Fruit fly (Drosophila melanogaster) whole organism, embryonic: ENCODE results near the gene mRRF1.

Experiments used
- Adf1 ChIP-seq: fragments of 200-800 bp; sonication (Bioruptor generic); IDR thresholded peaks from 2 replicates; pipeline ENCODE4 v1.3.6; 2022; ENCODE audit warnings: missing biosample characterization, missing genetic modification characterization
- Antp ChIP-seq: fragments of 200-800 bp; sonication (Bioruptor generic); optimal IDR thresholded peaks from 3 replicates; lab custom pipeline; 2016; ENCODE audit warnings: missing biosample characterization, missing genetic modification characterization
- BEAF-32 ChIP-seq: fragments of 200-800 bp; sonication (Bioruptor generic); optimal IDR thresholded peaks from 3 replicates; lab custom pipeline; 2017; ENCODE audit warnings: missing biosample characterization, missing genetic modification characterization, mild to moderate bottlenecking, moderate library complexity, missing genetic modification reagents
- CG10321 ChIP-seq: fragments of 200-800 bp; sonication (Bioruptor generic); IDR thresholded peaks from 2 replicates; pipeline ENCODE4 v1.3.6; 2022; ENCODE audit warnings: missing biosample characterization, missing genetic modification characterization
- CG11247 ChIP-seq: fragments of 200-800 bp; sonication (Bioruptor generic); IDR thresholded peaks from 2 replicates; pipeline ENCODE4 v1.3.6; 2022; ENCODE audit warnings: missing biosample characterization, missing genetic modification characterization
- CG12391 ChIP-seq: fragments of 200-800 bp; sonication (Bioruptor generic); optimal IDR thresholded peaks from 3 replicates; lab custom pipeline; 2018; ENCODE audit warnings: missing biosample characterization, mild to moderate bottlenecking, missing genetic modification characterization, moderate library complexity
- CG12744 ChIP-seq: fragments of 200-800 bp; sonication (Bioruptor generic); optimal IDR thresholded peaks from 2 replicates; lab custom pipeline; 2016; ENCODE audit warnings: missing biosample characterization, missing genetic modification characterization
- CG13287 ChIP-seq: fragments of 200-800 bp; sonication (Bioruptor generic); IDR thresholded peaks from 2 replicates; pipeline ENCODE4 v1.3.6; 2022; ENCODE audit warnings: missing biosample characterization, missing genetic modification characterization; ENCODE audit not compliant: partially characterized antibody
- CG13624 ChIP-seq: fragments of 200-800 bp; sonication (Bioruptor generic); optimal IDR thresholded peaks from 2 replicates; lab custom pipeline; 2016; ENCODE audit warnings: missing biosample characterization, missing genetic modification characterization
- CG14667 ChIP-seq: fragments of 200-800 bp; sonication (Bioruptor generic); IDR thresholded peaks from 2 replicates; pipeline ENCODE4 v1.3.6; 2022; ENCODE audit warnings: missing biosample characterization, missing genetic modification characterization
- CG15479 ChIP-seq: fragments of 200-800 bp; sonication (Bioruptor generic); optimal IDR thresholded peaks from 3 replicates; lab custom pipeline; 2019; ENCODE audit warnings: missing biosample characterization, mild to moderate bottlenecking, missing genetic modification characterization, moderate library complexity
- CG16863 ChIP-seq: fragments of 200-800 bp; sonication (Bioruptor generic); optimal IDR thresholded peaks from 3 replicates; lab custom pipeline; 2016; ENCODE audit warnings: missing biosample characterization, missing genetic modification characterization
- CG17361 ChIP-seq: fragments of 200-800 bp; sonication (Bioruptor generic); IDR thresholded peaks from 3 replicates; pipeline ENCODE4 v1.3.6; 2022; ENCODE audit warnings: missing biosample characterization, missing genetic modification characterization
- CG17829 ChIP-seq: fragments of 200-800 bp; optimal IDR thresholded peaks from 2 replicates; lab custom pipeline; 2019; ENCODE audit warnings: missing biosample characterization, mild to moderate bottlenecking, missing genetic modification characterization, moderate library complexity
- CG18011 ChIP-seq: fragments of 200-800 bp; sonication (Bioruptor generic); optimal IDR thresholded peaks from 2 replicates; lab custom pipeline; 2017; ENCODE audit warnings: missing biosample characterization, missing genetic modification characterization, mild to moderate bottlenecking, moderate library complexity, missing genotype
- CG2712 ChIP-seq: fragments of 200-800 bp; optimal IDR thresholded peaks from 3 replicates; lab custom pipeline; 2019; ENCODE audit warnings: missing biosample characterization, mild to moderate bottlenecking, missing genetic modification characterization, moderate library complexity
- CG32772 ChIP-seq: fragments of 200-800 bp; sonication (Bioruptor generic); IDR thresholded peaks from 2 replicates; pipeline ENCODE4 v1.3.6; 2022; ENCODE audit warnings: missing biosample characterization, missing genetic modification characterization
- CG3847 ChIP-seq: fragments of 200-800 bp; sonication (Bioruptor generic); IDR thresholded peaks from 2 replicates; pipeline ENCODE4 v1.3.6; 2022; ENCODE audit warnings: missing biosample characterization, missing genetic modification characterization
- CG4360 ChIP-seq: fragments of 200-800 bp; sonication (Bioruptor generic); IDR thresholded peaks from 2 replicates; pipeline ENCODE4 v1.3.6; 2022; ENCODE audit warnings: missing biosample characterization, missing genetic modification characterization
- CG4617 ChIP-seq: fragments of 200-800 bp; sonication (Bioruptor generic); optimal IDR thresholded peaks from 3 replicates; lab custom pipeline; 2016; ENCODE audit warnings: missing biosample characterization, missing genetic modification characterization, borderline replicate concordance
- CG5953 ChIP-seq: fragments of 200-800 bp; sonication (Bioruptor generic); IDR thresholded peaks from 2 replicates; pipeline ENCODE4 v1.3.6; 2022; ENCODE audit warnings: missing biosample characterization, missing genetic modification characterization
- CG7928 ChIP-seq: fragments of 200-800 bp; sonication (Bioruptor generic); optimal IDR thresholded peaks from 2 replicates; lab custom pipeline; 2017; ENCODE audit warnings: missing biosample characterization, mild to moderate bottlenecking, missing genetic modification characterization
- Dbx ChIP-seq: fragments of 200-800 bp; sonication (Bioruptor generic); IDR thresholded peaks from 3 replicates; pipeline ENCODE4 v1.3.6; 2022; ENCODE audit warnings: missing biosample characterization, missing genetic modification characterization
- Dp ChIP-seq: fragments of 200-800 bp; sonication (Bioruptor generic); optimal IDR thresholded peaks from 2 replicates; lab custom pipeline; 2018; ENCODE audit warnings: missing biosample characterization, mild to moderate bottlenecking, missing genetic modification characterization, moderate library complexity
- Eip74EF ChIP-seq, 2 experiments: fragments of 200-800 bp in 1 of 2; fragments of >200 bp in 1 of 2; sonication (Bioruptor generic) in 1 of 2; optimal IDR thresholded peaks; 2 replicates each; lab custom pipeline; 2017 to 2019; ENCODE audit warnings: missing biosample characterization in 2 of 2, missing genetic modification characterization in 2 of 2, mild to moderate bottlenecking in 1 of 2, moderate library complexity in 1 of 2
- Fer1 ChIP-seq: fragments of 200-800 bp; sonication (Bioruptor generic); optimal IDR thresholded peaks from 2 replicates; lab custom pipeline; 2017; ENCODE audit warnings: missing biosample characterization, mild to moderate bottlenecking, missing genetic modification characterization
- H2.0 ChIP-seq: fragments of 200-800 bp; sonication (Bioruptor generic); IDR thresholded peaks from 2 replicates; pipeline ENCODE4 v1.3.6; 2022; ENCODE audit warnings: missing biosample characterization, missing genetic modification characterization
- HmgD ChIP-seq: fragments of 200-800 bp; sonication (Bioruptor generic); optimal IDR thresholded peaks from 3 replicates; lab custom pipeline; 2016; ENCODE audit warnings: missing biosample characterization, missing genetic modification characterization
- Lpt ChIP-seq: fragments of >200 bp; optimal IDR thresholded peaks from 2 replicates; lab custom pipeline; 2018; ENCODE audit warnings: missing biosample characterization, missing genetic modification characterization
- MESR4 ChIP-seq: fragments of 200-800 bp; sonication (Bioruptor generic); optimal IDR thresholded peaks from 2 replicates; lab custom pipeline; 2018; ENCODE audit warnings: missing biosample characterization, mild to moderate bottlenecking, missing genetic modification characterization, moderate library complexity
- Max ChIP-seq: fragments of 200-800 bp; sonication (Bioruptor generic); optimal IDR thresholded peaks from 2 replicates; lab custom pipeline; 2016; ENCODE audit warnings: missing biosample characterization, mild to moderate bottlenecking, missing genetic modification characterization
- Opbp ChIP-seq: fragments of 200-800 bp; sonication (Bioruptor generic); IDR thresholded peaks from 3 replicates; pipeline ENCODE4 v1.3.6; 2022; ENCODE audit warnings: missing biosample characterization, missing genetic modification characterization; ENCODE audit not compliant: partially characterized antibody
- Rfx ChIP-seq: fragments of 200-800 bp; sonication (Bioruptor generic); IDR thresholded peaks from 2 replicates; pipeline ENCODE4 v1.3.6; 2022; ENCODE audit warnings: missing biosample characterization, missing genetic modification characterization
- Sin3A ChIP-seq: fragments of >200 bp; optimal IDR thresholded peaks from 2 replicates; lab custom pipeline; 2018
- Sry-δ ChIP-seq: fragments of 200-800 bp; sonication (Bioruptor generic); optimal IDR thresholded peaks from 2 replicates; lab custom pipeline; 2016; ENCODE audit warnings: missing biosample characterization, missing genetic modification characterization
- Stat92E ChIP-seq, 3 experiments: fragments of >200 bp in 2 of 3; fragments of 200-800 bp in 1 of 3; sonication (Bioruptor generic) in 1 of 3; optimal IDR thresholded peaks; 2 replicates each; lab custom pipeline; 2017 to 2019; ENCODE audit warnings: missing biosample characterization in 3 of 3, missing genetic modification characterization in 3 of 3, mild to moderate bottlenecking in 1 of 3, moderate library complexity in 1 of 3
- Xbp1 ChIP-seq: fragments of 200-800 bp; sonication (Bioruptor generic); optimal IDR thresholded peaks from 3 replicates; lab custom pipeline; 2016; ENCODE audit warnings: missing biosample characterization, mild to moderate bottlenecking, missing genetic modification characterization
- chif ChIP-seq, 2 experiments: fragments of 200-800 bp; sonication (Bioruptor generic); optimal IDR thresholded peaks; 3 replicates each; lab custom pipeline; 2016; ENCODE audit warnings: missing biosample characterization in 2 of 2, missing genetic modification characterization in 2 of 2
- dysf ChIP-seq: fragments of 200-800 bp; sonication (Bioruptor generic); IDR thresholded peaks from 3 replicates; pipeline ENCODE4 v1.3.6; 2022; ENCODE audit warnings: missing biosample characterization, missing genetic modification characterization
- gcm ChIP-seq: fragments of 200-800 bp; sonication (Bioruptor generic); optimal IDR thresholded peaks from 2 replicates; lab custom pipeline; 2019; ENCODE audit warnings: missing biosample characterization, mild to moderate bottlenecking, missing genetic modification characterization, moderate library complexity
- gem ChIP-seq: fragments of 200-800 bp; sonication (Bioruptor generic); optimal IDR thresholded peaks from 2 replicates; lab custom pipeline; 2019; ENCODE audit warnings: missing biosample characterization, mild to moderate bottlenecking, missing genetic modification characterization, moderate library complexity
- hbn ChIP-seq: fragments of 200-800 bp; sonication (Bioruptor generic); IDR thresholded peaks from 2 replicates; pipeline ENCODE4 v1.3.6; 2022; ENCODE audit warnings: missing biosample characterization, missing genetic modification characterization; ENCODE audit not compliant: partially characterized antibody
- ken ChIP-seq: fragments of 200-800 bp; sonication (Bioruptor generic); IDR thresholded peaks from 3 replicates; pipeline ENCODE4 v1.3.6; 2022; ENCODE audit warnings: missing biosample characterization, missing genetic modification characterization
- knrl ChIP-seq: fragments of 200-800 bp; sonication (Bioruptor generic); IDR thresholded peaks from 3 replicates; pipeline ENCODE4 v1.3.6; 2022; ENCODE audit warnings: missing biosample characterization, missing genetic modification characterization; ENCODE audit not compliant: partially characterized antibody
- pb ChIP-seq: fragments of 200-800 bp; sonication (Bioruptor generic); optimal IDR thresholded peaks from 3 replicates; lab custom pipeline; 2016; ENCODE audit warnings: missing biosample characterization, missing genetic modification characterization
- pzg ChIP-seq: fragments of 200-800 bp; sonication (Bioruptor generic); optimal IDR thresholded peaks from 3 replicates; lab custom pipeline; 2018; ENCODE audit warnings: missing biosample characterization, mild to moderate bottlenecking, missing genetic modification characterization, moderate library complexity
- slbo ChIP-seq: fragments of 200-800 bp; sonication (Bioruptor generic); IDR thresholded peaks from 2 replicates; pipeline ENCODE4 v1.3.6; 2022; ENCODE audit warnings: missing biosample characterization, missing genetic modification characterization
- zen2 ChIP-seq: fragments of 200-800 bp; sonication (Bioruptor generic); IDR thresholded peaks from 3 replicates; pipeline ENCODE4 v1.3.6; 2022; ENCODE audit warnings: missing biosample characterization, missing genetic modification characterization; ENCODE audit not compliant: partially characterized antibody

The mRRF1 gene

DNA sequence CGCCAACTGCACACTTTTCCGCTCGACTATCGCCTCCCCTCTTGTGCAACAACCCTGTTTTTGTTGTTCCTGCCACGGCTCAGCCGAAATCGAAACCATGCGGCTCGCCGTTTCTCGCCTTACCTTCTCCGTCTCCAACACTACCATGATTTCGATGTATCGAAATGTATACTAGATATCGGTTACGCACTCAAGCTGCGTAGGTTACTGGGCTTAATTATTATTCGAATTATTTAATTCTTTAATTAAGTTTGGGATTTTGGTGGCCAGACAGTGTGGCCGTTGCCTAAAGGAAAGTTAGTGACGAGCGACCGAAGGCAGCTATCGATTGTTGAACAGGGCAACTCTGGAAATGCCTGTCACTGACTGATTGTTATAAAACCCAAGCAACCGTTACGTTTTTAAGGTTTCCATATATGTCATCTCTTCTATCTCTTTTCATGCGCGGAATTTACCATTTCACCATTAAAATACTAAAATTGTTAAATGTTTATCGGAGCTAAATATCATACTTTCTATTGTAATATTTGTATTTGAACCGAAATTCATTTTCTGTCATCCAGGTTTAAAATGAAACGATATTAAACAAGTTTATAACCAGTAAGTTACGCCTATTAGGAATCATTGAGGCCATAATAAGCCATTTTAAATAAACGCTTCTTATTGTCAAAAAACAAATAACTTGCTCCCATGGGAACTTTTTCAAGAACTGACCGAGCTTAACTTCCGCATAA, 38.2 kb downstream of the mRRF1 start, which contains the start of gene eIF4E1 (continued):
- TF ChIP-seq slbo (GFP tag; lab: Robert Waterston, UW) (peak; percentile 65; the same call in 1 of the 2 replicates), hbn (GFP tag; lab: Robert Waterston, UW) (peak; percentile 57), CG2712 (peak; percentile 53), CG14667 (GFP tag; lab: Robert Waterston, UW) (no peak), Stat92E (GFP tag; optimal IDR thresholded peaks at IDR 0.05; lab: Kevin White, UChicago) (peak in 1 of 3 experiments; percentile 58), Max (GFP tag; lab: Kevin White, UChicago) (peak; percentile 60), Dp (peak; percentile 54), CG32772 (no peak), MESR4 (GFP tag; lab: Kevin White, UChicago) (peak; percentile 86), HmgD (GFP tag; lab: Kevin White, UChicago) (peak; percentile 55), Adf1 (GFP tag; lab: Robert Waterston, UW) (0 out of 2 replicates have a peak, but pooled peaks have one; percentile 28), CG17829 (peak; percentile 73), pzg (peak; percentile 94), CG17361 (GFP tag; lab: Robert Waterston, UW) (peak; percentile 28; the same call in 1 of the 3 replicates), Opbp (peak; percentile 81), CG7928 (GFP tag; lab: Kevin White, UChicago) (no peak), Dbx (GFP tag; lab: Robert Waterston, UW) (0 out of 3 replicates have a peak, but pooled peaks have one; percentile 21), H2.0 (GFP tag; lab: Robert Waterston, UW) (no peak), BEAF-32 (GFP tag; lab: Kevin White, UChicago) (peak; percentile 90), Sin3A (lab: Kevin White, UChicago) (peak; percentile 89), Antp (peak; percentile 24), CG4360 (peak; percentile 52; the same call in 1 of the 2 replicates), Rfx (peak; percentile 65), pb (GFP tag; lab: Kevin White, UChicago) (peak; percentile 7), CG10321 (GFP tag; lab: Robert Waterston, UW) (no peak), CG3847 (GFP tag; lab: Robert Waterston, UW) (peak; percentile 75), Eip74EF (GFP tag; optimal IDR thresholded peaks at IDR 0.05; lab: Kevin White, UChicago) (no peak), knrl (GFP tag; lab: Robert Waterston, UW) (peak; percentile 86), Sry-δ (GFP tag; lab: Kevin White, UChicago) (peak; percentile 96), chif (GFP tag; optimal IDR thresholded peaks at IDR 0.05; lab: Kevin White, UChicago) (peak in 1 of 2 experiments; percentile 4), zen2 (GFP tag; lab: Robert Waterston, UW) (peak; percentile 57; the same call in 2 of the 3 replicates), CG18011 (peak; percentile 97), Fer1 (no peak), ken (peak; percentile 27; the same call in 2 of the 3 replicates), CG15479 (GFP tag; lab: Kevin White, UChicago) (peak; percentile 73), Lpt (no peak), CG12744 (GFP tag; lab: Kevin White, UChicago) (no peak), gcm (GFP tag; lab: Kevin White, UChicago) (no peak), gem (peak; percentile 5), CG12391 (peak; percentile 38), Xbp1 (GFP tag; lab: Kevin White, UChicago) (peak; percentile 46), dysf (no peak), CG11247 (peak; percentile 43), CG4617 (GFP tag; lab: Kevin White, UChicago) (peak; percentile 88), CG13287 (GFP tag; lab: Robert Waterston, UW) (peak; percentile 80), CG5953 (GFP tag; lab: Robert Waterston, UW) (no peak), CG16863 (GFP tag; lab: Kevin White, UChicago) (no peak), CG13624 (GFP tag; lab: Kevin White, UChicago) (peak; percentile 40)
